Worm (Caenorhabditis elegans) whole organism, young adult: ENCODE data around the gene srlf-10.

Source experiments
- F57C9.4 ChIP-seq: sonication (generic microtip); optimal IDR thresholded peaks from 2 replicates; lab custom pipeline; 2017; ENCODE audit warnings: mild to moderate bottlenecking, missing genetic modification characterization, missing compliant biosample characterization
- K11D2.4 ChIP-seq: fragments of 200-800 bp; sonication (Bioruptor generic); IDR thresholded peaks from 2 replicates; pipeline ENCODE4 v1.3.6; 2022; ENCODE audit warnings: missing genetic modification reagents, missing genetic modification characterization, missing compliant biosample characterization
- cebp-1 ChIP-seq, 2 experiments: fragments of 200-800 bp in 1 of 2; sonication (Bioruptor generic) in 1 of 2; sonication (generic microtip) in 1 of 2; IDR thresholded peaks in 1 of 2; optimal IDR thresholded peaks in 1 of 2; 2 replicates each; pipeline versions ENCODE4 v1.3.6 to Lab custom; 2017 to 2022; ENCODE audit warnings: missing compliant biosample characterization in 2 of 2, missing genetic modification characterization in 2 of 2, mild to moderate bottlenecking in 1 of 2, missing genetic modification reagents in 1 of 2, moderate library complexity in 1 of 2
- efl-1 ChIP-seq: fragments of 150-350 bp; optimal IDR thresholded peaks from 2 replicates; lab custom pipeline; 2014; ENCODE audit warnings: missing biosample characterization, missing genetic modification reagents, missing genetic modification characterization
- fkh-3 ChIP-seq: sonication (generic microtip); optimal IDR thresholded peaks from 2 replicates; lab custom pipeline; 2016; ENCODE audit warnings: mild to moderate bottlenecking, missing genetic modification characterization, missing compliant biosample characterization
- hlh-26 ChIP-seq: fragments of 200-800 bp; sonication (Bioruptor generic); conservative IDR thresholded peaks from 2 replicates; pipeline ENCODE4 v1.3.6; 2022; ENCODE audit warnings: missing genetic modification reagents, missing genetic modification characterization, missing compliant biosample characterization
- hrde-1 ChIP-seq: sonication (generic microtip); optimal IDR thresholded peaks from 2 replicates; lab custom pipeline; 2016; ENCODE audit warnings: missing genetic modification characterization, mild to moderate bottlenecking, missing compliant biosample characterization, moderate library complexity, missing genotype, missing genetic modification reagents, borderline replicate concordance
- lsy-27 ChIP-seq: sonication (generic microtip); optimal IDR thresholded peaks from 2 replicates; lab custom pipeline; 2017; ENCODE audit warnings: missing genetic modification characterization, mild to moderate bottlenecking, missing compliant biosample characterization, antibody characterized with exemption, missing genotype, borderline replicate concordance; ENCODE audit not compliant: insufficient read depth
- snpc-4 ChIP-seq, 5 experiments: fragments of 150-350 bp in 1 of 5; sonication (generic microtip) in 4 of 5; optimal IDR thresholded peaks; 2 replicates each; lab custom pipeline; 2014 to 2018; ENCODE audit warnings: missing genetic modification characterization in 5 of 5, missing biosample characterization in 3 of 5, antibody characterized with exemption in 2 of 5, mild to moderate bottlenecking in 2 of 5, missing compliant biosample characterization in 2 of 5, missing genotype in 2 of 5, moderate library complexity in 2 of 5, missing genetic modification reagents in 1 of 5
- somi-1 ChIP-seq: fragments of 200-800 bp; sonication (Bioruptor generic); optimal IDR thresholded peaks from 2 replicates; lab custom pipeline; 2018; ENCODE audit warnings: mild to moderate bottlenecking, missing genetic modification characterization, missing compliant biosample characterization
- tbp1 ChIP-seq: fragments of 200-800 bp; sonication (Bioruptor generic); optimal IDR thresholded peaks from 2 replicates; lab custom pipeline; 2018; ENCODE audit warnings: mild to moderate bottlenecking, missing genetic modification characterization, missing compliant biosample characterization
- tbx-9 ChIP-seq: sonication (generic microtip); optimal IDR thresholded peaks from 2 replicates; lab custom pipeline; 2016; ENCODE audit warnings: borderline replicate concordance, missing genetic modification characterization, inconsistent platforms, missing compliant biosample characterization
- unc-130 ChIP-seq: sonication (generic microtip); optimal IDR thresholded peaks from 2 replicates; lab custom pipeline; 2016; ENCODE audit warnings: missing genetic modification reagents, missing genetic modification characterization, missing compliant biosample characterization
- ztf-28 ChIP-seq: fragments of 200-800 bp; sonication (Bioruptor generic); IDR thresholded peaks from 2 replicates; pipeline ENCODE4 v1.3.6; 2022; ENCODE audit warnings: missing genetic modification reagents, missing genetic modification characterization, missing compliant biosample characterization

DNA sequence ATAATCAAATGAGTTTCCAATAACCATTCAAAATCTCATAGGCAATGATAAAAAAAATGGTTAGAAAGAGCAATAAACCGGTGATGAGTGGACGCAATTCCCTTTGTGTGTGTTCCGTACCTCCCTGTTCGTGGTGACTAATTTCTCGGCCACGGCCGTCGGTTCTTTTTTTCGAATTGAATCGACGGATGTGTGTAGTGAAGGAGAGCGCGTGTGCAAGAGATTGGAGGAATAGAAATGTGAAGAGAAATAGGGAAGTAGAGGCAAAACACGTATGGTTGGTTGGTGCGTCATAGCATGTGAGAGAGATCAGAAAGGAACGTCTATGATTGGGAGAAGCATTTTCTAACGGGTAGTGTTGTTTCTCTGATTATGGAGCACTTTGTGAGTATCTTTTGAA is 42.2 kb upstream of the srlf-10 start:
- TF ChIP-seq ztf-28 (no peak), efl-1 (GFP tag; lab: Kevin White, UChicago) (no peak), snpc-4 (GFP tag; optimal IDR thresholded peaks at IDR 0.05; lab: Kevin White, UChicago) (no peak), snpc-4 (tag; optimal IDR thresholded peaks at IDR 0.05; lab: Kevin White, UChicago) (no peak), somi-1 (GFP tag; lab: Kevin White, UChicago) (no peak), cebp-1 (GFP tag; IDR thresholded peaks at IDR 0.05; lab: Robert Waterston, UW) (no peak), cebp-1 (tag; optimal IDR thresholded peaks at IDR 0.05; lab: Kevin White, UChicago) (no peak), F57C9.4 (tag; lab: Kevin White, UChicago) (no peak), K11D2.4 (GFP tag; lab: Robert Waterston, UW) (no peak), tbp1 (GFP tag; lab: Kevin White, UChicago) (no peak), tbx-9 (tag; lab: Kevin White, UChicago) (no peak), hrde-1 (tag; lab: Kevin White, UChicago) (no peak), lsy-27 (no peak), unc-130 (GFP tag; lab: Kevin White, UChicago) (no peak), fkh-3 (tag; lab: Kevin White, UChicago) (no peak), hlh-26 (GFP tag; lab: Robert Waterston, UW) (no peak)
